Worm (Caenorhabditis elegans) whole organism, L4 larva: ENCODE results near the gene R01H2.8.

Experiments
- ama-1 ChIP-seq: fragments of 150-350 bp; optimal IDR thresholded peaks from 2 replicates; lab custom pipeline; 2014; ENCODE audit warnings: inconsistent platforms, mixed read lengths
- ceh-20 ChIP-seq: fragments of 200-800 bp; sonication (Bioruptor generic); IDR thresholded peaks from 2 replicates; pipeline ENCODE4 v1.3.6; 2022; ENCODE audit warnings: missing genetic modification reagents, missing genetic modification characterization, missing compliant biosample characterization
- lin-15B ChIP-seq: fragments of 150-350 bp; sonication (generic microtip); optimal IDR thresholded peaks from 3 replicates; lab custom pipeline; 2014; ENCODE audit warnings: missing biosample characterization, missing genetic modification characterization
- madf-9 ChIP-seq: fragments of 200-800 bp; sonication (Bioruptor generic); conservative IDR thresholded peaks from 2 replicates; pipeline ENCODE4 v1.3.6; 2022; ENCODE audit warnings: missing genetic modification reagents, missing genetic modification characterization, missing compliant biosample characterization
- mep-1 ChIP-seq: fragments of 150-350 bp; sonication (generic microtip); optimal IDR thresholded peaks from 3 replicates; lab custom pipeline; 2014; ENCODE audit warnings: missing biosample characterization, missing genetic modification characterization
- nhr-111 ChIP-seq: fragments of 200-800 bp; sonication (Bioruptor generic); optimal IDR thresholded peaks from 2 replicates; lab custom pipeline; 2018; ENCODE audit warnings: mild to moderate bottlenecking, missing genetic modification characterization, missing compliant biosample characterization

DNA sequence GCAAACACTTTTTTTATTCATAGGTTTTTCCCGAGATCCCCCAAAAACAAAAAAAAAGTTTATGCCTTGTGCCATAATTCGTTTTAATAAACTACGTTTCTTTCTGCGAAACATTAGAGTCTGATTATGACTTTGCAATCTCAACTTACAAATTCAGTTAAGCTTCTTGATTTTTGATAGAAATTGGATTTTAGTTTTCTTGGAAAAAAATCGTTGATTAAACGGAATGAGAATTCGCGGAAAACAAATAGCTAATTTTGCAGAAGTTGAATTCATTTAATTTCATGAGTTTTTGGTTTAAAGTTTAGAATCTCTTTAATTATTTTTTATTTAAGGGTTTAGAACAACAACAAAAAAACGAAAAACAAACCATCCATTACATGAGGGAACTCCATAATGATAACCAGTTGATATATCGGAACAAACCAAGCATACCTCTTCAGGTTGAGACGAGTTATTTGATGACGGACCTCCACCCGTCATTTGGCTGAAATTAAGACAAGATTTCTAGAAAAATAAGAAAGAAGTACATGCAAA, 46.2 kb downstream of the R01H2.8 start, which contains the start of gene nhr-10:
- TF ChIP-seq madf-9 = no peak
- no peak for TF ChIP-seq mep-1 (tag; lab: Kevin White, UChicago)
- TF ChIP-seq nhr-111 (GFP tag; lab: Kevin White, UChicago) = no peak
- TF ChIP-seq ceh-20 (GFP tag; lab: Robert Waterston, UW) = no peak
- TF ChIP-seq ama-1 (lab: Kevin White, UChicago) = no peak
- TF ChIP-seq lin-15B (tag; lab: Kevin White, UChicago) = no peak
